Worm (Caenorhabditis elegans) whole organism, L4 larva: Measurements from ENCODE around the gene clc-11.

ENCODE experiments used
- hlh-30 ChIP-seq: sonication (generic microtip); optimal IDR thresholded peaks from 2 replicates; lab custom pipeline; 2017; ENCODE audit warnings: antibody characterized with exemption, mild to moderate bottlenecking, missing genetic modification characterization, missing compliant biosample characterization; ENCODE audit not compliant: insufficient read depth
- lin-39 ChIP-seq: fragments of 150-350 bp; optimal IDR thresholded peaks from 2 replicates; lab custom pipeline; 2014; ENCODE audit warnings: missing biosample characterization, missing genetic modification reagents, missing genetic modification characterization
- unc-39 ChIP-seq: sonication (generic microtip); optimal IDR thresholded peaks from 2 replicates; lab custom pipeline; 2017; ENCODE audit warnings: missing biosample characterization, missing genetic modification characterization
- vab-7 ChIP-seq: fragments of 200-800 bp; sonication (Bioruptor generic); IDR thresholded peaks from 2 replicates; pipeline ENCODE4 v1.3.6; 2022; ENCODE audit warnings: missing genetic modification reagents, missing genetic modification characterization, missing compliant biosample characterization

ce11 chrV:16120922-16121321, 18.5 kb downstream of the clc-11 start, which contains the start of gene skr-3:
- no peak for TF ChIP-seq lin-39
- TF ChIP-seq vab-7 = no peak
- TF ChIP-seq hlh-30 (tag; lab: Kevin White, UChicago) = no peak
- no peak for TF ChIP-seq unc-39 (tag; lab: Kevin White, UChicago)
